Fruit fly (Drosophila melanogaster): Measurements from ENCODE around the gene CG2926.
A peak's percentile ranks its signal among the peaks of the same experiment; 100 is the strongest.

Gene CG2926

dm6 chr3R:5620387-5620956, 32.3 kb upstream of the CG2926 start (continued):
- TF ChIP-seq CG15479 (GFP tag; optimal IDR thresholded peaks at IDR 0.05) = no peak
- TF ChIP-seq CG17385 (GFP tag; optimal IDR thresholded peaks at IDR 0.05) = peak; percentile 57
- peak; percentile 56 for TF ChIP-seq CG12236 (GFP tag; optimal IDR thresholded peaks at IDR 0.05)
- TF ChIP-seq grn (GFP tag; optimal IDR thresholded peaks at IDR 0.05) = peak; percentile 95
- peak; percentile 54 for TF ChIP-seq grau (tag; optimal IDR thresholded peaks at IDR 0.05)
- TF ChIP-seq cas (GFP tag; IDR thresholded peaks at IDR 0.05) = no peak
- TF ChIP-seq so (GFP tag; IDR thresholded peaks at IDR 0.05) = peak; percentile 44; the same call in 1 of the 3 replicates
- peak; percentile 77 for TF ChIP-seq CG7556 (GFP tag; optimal IDR thresholded peaks at IDR 0.05)
- TF ChIP-seq sug (tag; optimal IDR thresholded peaks at IDR 0.05) = peak; percentile 13
- 0 out of 2 replicates have a peak, but pooled peaks have one; percentile 9 for TF ChIP-seq gsb (GFP tag; IDR thresholded peaks at IDR 0.05)
- peak; percentile 73 for TF ChIP-seq CG12104 (GFP tag; optimal IDR thresholded peaks at IDR 0.05)
- TF ChIP-seq D19A (tag; optimal IDR thresholded peaks at IDR 0.05) = peak; percentile 61
- TF ChIP-seq CG12299 (tag; optimal IDR thresholded peaks at IDR 0.05) = peak; percentile 22
- peak; percentile 39 for TF ChIP-seq maf-S (GFP tag; optimal IDR thresholded peaks at IDR 0.05)
- peak; percentile 53 for TF ChIP-seq ap (GFP tag; IDR thresholded peaks at IDR 0.05)
- TF ChIP-seq ranshi (GFP tag; IDR thresholded peaks at IDR 0.05) = peak; percentile 65; the same call in 1 of the 2 replicates
- peak; percentile 79; the same call in 2 of the 3 replicates for TF ChIP-seq otp (GFP tag; IDR thresholded peaks at IDR 0.05)
- TF ChIP-seq sima (GFP tag; optimal IDR thresholded peaks at IDR 0.05) = no peak
- peak; percentile 58 for TF ChIP-seq CG17328 (GFP tag; IDR thresholded peaks at IDR 0.05)
- peak; percentile 55 for TF ChIP-seq CG6254 (GFP tag; optimal IDR thresholded peaks at IDR 0.05)
- peak; percentile 44 for TF ChIP-seq CG16815 (GFP tag; optimal IDR thresholded peaks at IDR 0.05)
- peak; percentile 9 for TF ChIP-seq Hmx (GFP tag; optimal IDR thresholded peaks at IDR 0.05)
- no peak for TF ChIP-seq CG34376 (GFP tag; optimal IDR thresholded peaks at IDR 0.05)
- no peak for TF ChIP-seq h (optimal IDR thresholded peaks at IDR 0.05)
- peak; percentile 62 for TF ChIP-seq CG8388 (GFP tag; optimal IDR thresholded peaks at IDR 0.05)
- TF ChIP-seq CG42726 (GFP tag; IDR thresholded peaks at IDR 0.05; ENCODE audit: partially characterized antibody) = no peak
- 0 out of 2 replicates have a peak, but pooled peaks have one; percentile 24 for TF ChIP-seq CG4360 (GFP tag; IDR thresholded peaks at IDR 0.05)
- peak; percentile 52 for TF ChIP-seq crc (GFP tag; optimal IDR thresholded peaks at IDR 0.05)
- peak; percentile 47 for TF ChIP-seq CG6813 (GFP tag; optimal IDR thresholded peaks at IDR 0.05)
- TF ChIP-seq dpn (GFP tag; optimal IDR thresholded peaks at IDR 0.05) = peak; percentile 72 to 73
- peak; percentile 23 for TF ChIP-seq Dad (GFP tag; optimal IDR thresholded peaks at IDR 0.05)
- peak; percentile 52; the same call in 1 of the 2 replicates for TF ChIP-seq NFAT (GFP tag; IDR thresholded peaks at IDR 0.05)
- peak; percentile 28 for TF ChIP-seq cwo (GFP tag; optimal IDR thresholded peaks at IDR 0.05)
- TF ChIP-seq pnt (GFP tag; optimal IDR thresholded peaks at IDR 0.05) = peak; percentile 38
- TF ChIP-seq sisA (GFP tag; IDR thresholded peaks at IDR 0.05) = peak; percentile 78
- peak; percentile 69 for TF ChIP-seq HHEX (GFP tag; optimal IDR thresholded peaks at IDR 0.05)
- peak; percentile 72 for TF ChIP-seq CG7839 (tag; optimal IDR thresholded peaks at IDR 0.05)
- peak; percentile 58 for TF ChIP-seq CG15269 (tag; optimal IDR thresholded peaks at IDR 0.05)
- TF ChIP-seq CG17186 (GFP tag; optimal IDR thresholded peaks at IDR 0.05) = no peak
- TF ChIP-seq CG30403 (GFP tag; optimal IDR thresholded peaks at IDR 0.05) = peak; percentile 75
- peak; percentile 17 for TF ChIP-seq CG15601 (tag; optimal IDR thresholded peaks at IDR 0.05)
- TF ChIP-seq CG4707 (GFP tag; optimal IDR thresholded peaks at IDR 0.05) = no peak
- TF ChIP-seq CG10267 (tag; optimal IDR thresholded peaks at IDR 0.05) = peak; percentile 47
- TF ChIP-seq CG8478 (optimal IDR thresholded peaks at IDR 0.05) = no peak
- TF ChIP-seq CG18476 (GFP tag; optimal IDR thresholded peaks at IDR 0.05) = peak; percentile 35
- 0 out of 3 replicates have a peak, but pooled peaks have one; percentile 38 for TF ChIP-seq croc (GFP tag; conservative IDR thresholded peaks at IDR 0.05)
- TF ChIP-seq cg (GFP tag; optimal IDR thresholded peaks at IDR 0.05) = no peak
- TF ChIP-seq CG10366 (GFP tag; IDR thresholded peaks at IDR 0.05) = no peak; the same call in 1 of the 2 replicates
- TF ChIP-seq Side (GFP tag; optimal IDR thresholded peaks at IDR 0.05) = peak; percentile 71
- TF ChIP-seq twi (tag; optimal IDR thresholded peaks at IDR 0.05) = peak; percentile 36
